Fruit fly (Drosophila melanogaster) whole organism, embryonic: Measurements from ENCODE around the gene Tcs6.

Source experiments
- Antp ChIP-seq: fragments of 200-800 bp; sonication (Bioruptor generic); optimal IDR thresholded peaks from 3 replicates; lab custom pipeline; 2016; ENCODE audit warnings: missing biosample characterization, missing genetic modification characterization
- Blimp-1 ChIP-seq: fragments of 200-800 bp; sonication (Bioruptor generic); optimal IDR thresholded peaks from 3 replicates; lab custom pipeline; 2018; ENCODE audit warnings: missing biosample characterization, missing genetic modification characterization, mild to moderate bottlenecking, moderate library complexity, missing genetic modification reagents
- C15 ChIP-seq: fragments of 200-800 bp; sonication (Bioruptor generic); IDR thresholded peaks from 3 replicates; pipeline ENCODE4 v1.3.6; 2022; ENCODE audit warnings: missing biosample characterization, missing genetic modification characterization
- CG1024 ChIP-seq: fragments of 200-800 bp; sonication (Bioruptor generic); IDR thresholded peaks from 2 replicates; pipeline ENCODE4 v1.3.6; 2022; ENCODE audit warnings: missing biosample characterization, missing genetic modification characterization
- CG12071 ChIP-seq: fragments of 200-800 bp; sonication (Bioruptor generic); optimal IDR thresholded peaks from 3 replicates; lab custom pipeline; 2018; ENCODE audit warnings: missing biosample characterization, mild to moderate bottlenecking, missing genetic modification characterization
- CG13123 ChIP-seq: fragments of 200-800 bp; sonication (Bioruptor generic); optimal IDR thresholded peaks from 2 replicates; lab custom pipeline; 2016; ENCODE audit warnings: missing biosample characterization, missing genetic modification characterization
- CG13424 ChIP-seq: fragments of 200-800 bp; sonication (Bioruptor generic); optimal IDR thresholded peaks from 2 replicates; lab custom pipeline; 2019; ENCODE audit warnings: missing biosample characterization, mild to moderate bottlenecking, missing genetic modification characterization, moderate library complexity
- CG14050 ChIP-seq: fragments of 200-800 bp; sonication (Bioruptor generic); IDR thresholded peaks from 3 replicates; pipeline ENCODE4 v1.3.6; 2022; ENCODE audit warnings: missing biosample characterization, missing genetic modification characterization
- CG15073 ChIP-seq: fragments of 200-800 bp; sonication (Bioruptor generic); optimal IDR thresholded peaks from 2 replicates; lab custom pipeline; 2016; ENCODE audit warnings: missing biosample characterization, missing genetic modification characterization
- CG15514 ChIP-seq: fragments of 200-800 bp; sonication (Bioruptor generic); optimal IDR thresholded peaks from 3 replicates; lab custom pipeline; 2017; ENCODE audit warnings: missing biosample characterization, missing genetic modification characterization, mild to moderate bottlenecking, moderate library complexity, missing genetic modification reagents
- CG1602 ChIP-seq: fragments of 200-800 bp; sonication (Bioruptor generic); optimal IDR thresholded peaks from 3 replicates; lab custom pipeline; 2016; ENCODE audit warnings: missing biosample characterization, missing genetic modification characterization
- CG16815 ChIP-seq: fragments of 200-800 bp; sonication (Bioruptor generic); optimal IDR thresholded peaks from 3 replicates; lab custom pipeline; 2017; ENCODE audit warnings: missing biosample characterization, mild to moderate bottlenecking, missing genetic modification characterization
- CG18619 ChIP-seq: fragments of 200-800 bp; sonication (Bioruptor generic); optimal IDR thresholded peaks from 3 replicates; lab custom pipeline; 2017; ENCODE audit warnings: missing biosample characterization, mild to moderate bottlenecking, missing genetic modification characterization
- CG31441 ChIP-seq: fragments of 200-800 bp; sonication (Bioruptor generic); IDR thresholded peaks from 2 replicates; pipeline ENCODE4 v1.3.6; 2022; ENCODE audit warnings: missing biosample characterization, missing genetic modification characterization
- CG34422 ChIP-seq: fragments of 200-800 bp; sonication (Bioruptor generic); IDR thresholded peaks from 3 replicates; pipeline ENCODE4 v1.3.6; 2022; ENCODE audit warnings: missing biosample characterization, missing genetic modification characterization
- CG3838 ChIP-seq: fragments of 200-800 bp; sonication (Bioruptor generic); optimal IDR thresholded peaks from 3 replicates; lab custom pipeline; 2016; ENCODE audit warnings: missing biosample characterization, missing genetic modification characterization
- CG4424 ChIP-seq: fragments of 200-800 bp; sonication (Bioruptor generic); optimal IDR thresholded peaks from 3 replicates; lab custom pipeline; 2016; ENCODE audit warnings: missing biosample characterization, missing genetic modification characterization
- CG4820 ChIP-seq: fragments of 200-800 bp; sonication (Bioruptor generic); optimal IDR thresholded peaks from 3 replicates; lab custom pipeline; 2016; ENCODE audit warnings: missing biosample characterization, missing genetic modification characterization
- CG6683 ChIP-seq: fragments of 200-800 bp; sonication (Bioruptor generic); optimal IDR thresholded peaks from 2 replicates; lab custom pipeline; 2017; ENCODE audit warnings: missing biosample characterization, mild to moderate bottlenecking, missing genetic modification characterization, missing genetic modification reagents
- CG9215 ChIP-seq: fragments of 200-800 bp; sonication (Bioruptor generic); IDR thresholded peaks from 2 replicates; pipeline ENCODE4 v1.3.6; 2022; ENCODE audit warnings: missing biosample characterization, missing genetic modification characterization
- Dref ChIP-seq: fragments of 200-800 bp; sonication (Bioruptor generic); IDR thresholded peaks from 2 replicates; pipeline ENCODE4 v1.3.6; 2022; ENCODE audit warnings: missing biosample characterization, missing genetic modification characterization
- HLH54F ChIP-seq: fragments of 200-800 bp; sonication (Bioruptor generic); optimal IDR thresholded peaks from 3 replicates; lab custom pipeline; 2016; ENCODE audit warnings: missing biosample characterization, missing genetic modification characterization
- Lhr ChIP-seq: fragments of 200-800 bp; sonication (Bioruptor generic); optimal IDR thresholded peaks from 3 replicates; lab custom pipeline; 2017; ENCODE audit warnings: mild to moderate bottlenecking, missing biosample characterization, missing genetic modification reagents, missing genetic modification characterization
- Lpt ChIP-seq: fragments of >200 bp; optimal IDR thresholded peaks from 2 replicates; lab custom pipeline; 2018; ENCODE audit warnings: missing biosample characterization, missing genetic modification characterization
- Max ChIP-seq: fragments of 200-800 bp; sonication (Bioruptor generic); optimal IDR thresholded peaks from 2 replicates; lab custom pipeline; 2016; ENCODE audit warnings: missing biosample characterization, mild to moderate bottlenecking, missing genetic modification characterization
- NFAT ChIP-seq: fragments of 200-800 bp; sonication (Bioruptor generic); IDR thresholded peaks from 2 replicates; pipeline ENCODE4 v1.3.6; 2022; ENCODE audit warnings: missing biosample characterization, missing genetic modification characterization
- NK7.1 ChIP-seq: fragments of 200-800 bp; sonication (Bioruptor generic); optimal IDR thresholded peaks from 3 replicates; lab custom pipeline; 2016; ENCODE audit warnings: missing biosample characterization, missing genetic modification characterization
- PHDP ChIP-seq: fragments of 200-800 bp; sonication (Bioruptor generic); optimal IDR thresholded peaks from 3 replicates; lab custom pipeline; 2018; ENCODE audit warnings: missing biosample characterization, mild to moderate bottlenecking, missing genetic modification characterization, moderate library complexity
- Pdp1 ChIP-seq, 2 experiments: fragments of 200-800 bp; sonication (Bioruptor generic); optimal IDR thresholded peaks; 3 replicates each; lab custom pipeline; 2016; ENCODE audit warnings: missing biosample characterization in 2 of 2, missing genetic modification characterization in 2 of 2, mild to moderate bottlenecking in 1 of 2, moderate library complexity in 1 of 2
- Rx ChIP-seq: fragments of 200-800 bp; sonication (Bioruptor generic); IDR thresholded peaks from 2 replicates; pipeline ENCODE4 v1.3.6; 2022; ENCODE audit warnings: missing biosample characterization, missing genetic modification characterization
- Sox100B ChIP-seq: fragments of 200-800 bp; sonication (Bioruptor generic); optimal IDR thresholded peaks from 3 replicates; lab custom pipeline; 2018; ENCODE audit warnings: missing biosample characterization, mild to moderate bottlenecking, missing genetic modification characterization
- Sox102F ChIP-seq: fragments of 200-800 bp; sonication (Bioruptor generic); optimal IDR thresholded peaks from 2 replicates; lab custom pipeline; 2018; ENCODE audit warnings: missing biosample characterization, mild to moderate bottlenecking, missing genetic modification characterization, moderate library complexity
- Usf ChIP-seq: fragments of 200-800 bp; sonication (Bioruptor generic); optimal IDR thresholded peaks from 2 replicates; lab custom pipeline; 2017; ENCODE audit warnings: missing genotype, missing biosample characterization, missing genetic modification characterization
- Vsx1 ChIP-seq: fragments of 200-800 bp; sonication (Bioruptor generic); optimal IDR thresholded peaks from 2 replicates; lab custom pipeline; 2017; ENCODE audit warnings: missing biosample characterization, mild to moderate bottlenecking, missing genetic modification characterization, missing genetic modification reagents
- cg ChIP-seq: fragments of 200-800 bp; sonication (Bioruptor generic); optimal IDR thresholded peaks from 3 replicates; lab custom pipeline; 2019; ENCODE audit warnings: missing biosample characterization, mild to moderate bottlenecking, missing genetic modification characterization, moderate library complexity
- cwo ChIP-seq: fragments of 200-800 bp; sonication (Bioruptor generic); optimal IDR thresholded peaks from 3 replicates; lab custom pipeline; 2017; ENCODE audit warnings: missing biosample characterization, missing genetic modification characterization, mild to moderate bottlenecking, moderate library complexity, missing genetic modification reagents
- da ChIP-seq: fragments of 200-800 bp; sonication (Bioruptor generic); optimal IDR thresholded peaks from 2 replicates; lab custom pipeline; 2016; ENCODE audit warnings: missing biosample characterization, missing genetic modification characterization
- dimm ChIP-seq: fragments of 200-800 bp; sonication (Bioruptor generic); IDR thresholded peaks from 2 replicates; pipeline ENCODE4 v1.3.6; 2022; ENCODE audit warnings: missing biosample characterization, missing genetic modification characterization
- dm ChIP-seq: fragments of 200-800 bp; sonication (Bioruptor generic); optimal IDR thresholded peaks from 3 replicates; lab custom pipeline; 2016; ENCODE audit warnings: missing biosample characterization, missing genetic modification characterization
- dysf ChIP-seq: fragments of 200-800 bp; sonication (Bioruptor generic); IDR thresholded peaks from 3 replicates; pipeline ENCODE4 v1.3.6; 2022; ENCODE audit warnings: missing biosample characterization, missing genetic modification characterization
- en ChIP-seq: fragments of 200-800 bp; sonication (Bioruptor generic); optimal IDR thresholded peaks from 2 replicates; lab custom pipeline; 2016; ENCODE audit warnings: missing biosample characterization, missing genetic modification characterization
- gce ChIP-seq: fragments of 200-800 bp; sonication (Bioruptor generic); IDR thresholded peaks from 3 replicates; pipeline ENCODE4 v1.3.6; 2022; ENCODE audit warnings: missing biosample characterization, missing genetic modification characterization
- hb ChIP-seq: fragments of 200-800 bp; sonication (Bioruptor generic); IDR thresholded peaks from 3 replicates; pipeline ENCODE4 v1.3.6; 2022; ENCODE audit warnings: missing biosample characterization, missing genetic modification characterization; ENCODE audit not compliant: partially characterized antibody
- lilli ChIP-seq: fragments of 200-800 bp; sonication (Bioruptor generic); optimal IDR thresholded peaks from 3 replicates; lab custom pipeline; 2016; ENCODE audit warnings: missing biosample characterization, missing genetic modification characterization
- mam ChIP-seq: fragments of 200-800 bp; sonication (Bioruptor generic); optimal IDR thresholded peaks from 3 replicates; lab custom pipeline; 2016; ENCODE audit warnings: missing biosample characterization, missing genetic modification characterization
- nmo ChIP-seq: fragments of 200-800 bp; sonication (Bioruptor generic); optimal IDR thresholded peaks from 2 replicates; lab custom pipeline; 2018; ENCODE audit warnings: missing biosample characterization, mild to moderate bottlenecking, missing genetic modification characterization, moderate library complexity
- psq ChIP-seq: fragments of 200-800 bp; sonication (Bioruptor generic); optimal IDR thresholded peaks from 2 replicates; lab custom pipeline; 2017; ENCODE audit warnings: missing biosample characterization, missing genetic modification characterization
- repo ChIP-seq: fragments of 200-800 bp; sonication (Bioruptor generic); optimal IDR thresholded peaks from 2 replicates; lab custom pipeline; 2016; ENCODE audit warnings: missing biosample characterization, missing genetic modification characterization
- ro ChIP-seq: fragments of 200-800 bp; sonication (Bioruptor generic); IDR thresholded peaks from 2 replicates; pipeline ENCODE4 v1.3.6; 2022; ENCODE audit warnings: missing biosample characterization, missing genetic modification characterization
- tin ChIP-seq: fragments of 200-800 bp; sonication (Bioruptor generic); optimal IDR thresholded peaks from 3 replicates; lab custom pipeline; 2016; ENCODE audit warnings: missing biosample characterization, missing genetic modification characterization
- wor ChIP-seq: fragments of 200-800 bp; sonication (Bioruptor generic); IDR thresholded peaks from 2 replicates; pipeline ENCODE4 v1.3.6; 2022; ENCODE audit warnings: missing biosample characterization, missing genetic modification characterization
- zfh2 ChIP-seq: fragments of 200-800 bp; sonication (Bioruptor generic); optimal IDR thresholded peaks from 2 replicates; lab custom pipeline; 2016; ENCODE audit warnings: missing biosample characterization, missing genetic modification characterization

Tcs6 gene

dm6 chr3R:26072477-26072876, 14.5 kb upstream of the Tcs6 start (continued):
- TF ChIP-seq CG1602 = peak; percentile 15
- TF ChIP-seq CG12071 (GFP tag; lab: Kevin White, UChicago) = no peak
- TF ChIP-seq CG18619 = no peak
- no peak for TF ChIP-seq Usf (GFP tag; lab: Kevin White, UChicago)
- TF ChIP-seq Sox100B = no peak
- no peak for TF ChIP-seq gce (GFP tag; lab: Robert Waterston, UW)
- TF ChIP-seq Vsx1 = no peak
- TF ChIP-seq CG1024 (GFP tag; lab: Robert Waterston, UW) = no peak
- TF ChIP-seq NK7.1 (GFP tag; lab: Kevin White, UChicago) = no peak
- no peak for TF ChIP-seq PHDP (tag; lab: Kevin White, UChicago)
- TF ChIP-seq Max = no peak
- no peak for TF ChIP-seq CG15073 (GFP tag; lab: Kevin White, UChicago)
- no peak for TF ChIP-seq NFAT (GFP tag; lab: Robert Waterston, UW)
- TF ChIP-seq HLH54F (GFP tag; lab: Kevin White, UChicago) = no peak
- no peak for TF ChIP-seq Dref (GFP tag; lab: Robert Waterston, UW)
- TF ChIP-seq CG13424 (tag; lab: Kevin White, UChicago) = peak; percentile 1
- TF ChIP-seq wor (GFP tag; lab: Robert Waterston, UW) = no peak
- no peak for TF ChIP-seq tin
- no peak for TF ChIP-seq CG6683 (GFP tag; lab: Kevin White, UChicago)
- TF ChIP-seq ro = no peak
- peak; percentile 55 for TF ChIP-seq Sox102F (GFP tag; lab: Kevin White, UChicago)
- TF ChIP-seq zfh2 (GFP tag; lab: Kevin White, UChicago) = no peak
- no peak for TF ChIP-seq lilli (GFP tag; lab: Kevin White, UChicago)
- TF ChIP-seq Blimp-1 (GFP tag; lab: Kevin White, UChicago) = peak; percentile 41
- no peak for TF ChIP-seq hb (GFP tag; lab: Robert Waterston, UW)
- no peak for TF ChIP-seq cg (GFP tag; lab: Kevin White, UChicago)
- TF ChIP-seq Rx = peak; percentile 37; the same call in 1 of the 2 replicates
- TF ChIP-seq dimm (GFP tag; lab: Robert Waterston, UW) = no peak
- TF ChIP-seq CG16815 = no peak
- TF ChIP-seq C15 (GFP tag; lab: Robert Waterston, UW) = no peak
- TF ChIP-seq cwo (GFP tag; lab: Kevin White, UChicago) = no peak
- TF ChIP-seq CG15514 (GFP tag; lab: Kevin White, UChicago) = no peak
- no peak for TF ChIP-seq psq (GFP tag; lab: Kevin White, UChicago)
- TF ChIP-seq CG9215 (GFP tag; lab: Robert Waterston, UW) = no peak
- TF ChIP-seq mam (GFP tag; lab: Kevin White, UChicago) = no peak
- TF ChIP-seq CG13123 (GFP tag; lab: Kevin White, UChicago) = no peak
- TF ChIP-seq CG3838 (GFP tag; lab: Kevin White, UChicago) = no peak
- TF ChIP-seq Pdp1 (GFP tag; optimal IDR thresholded peaks at IDR 0.05; lab: Kevin White, UChicago) = no peak
- no peak for TF ChIP-seq en (GFP tag; lab: Kevin White, UChicago)
- TF ChIP-seq CG4820 (GFP tag; lab: Kevin White, UChicago) = no peak
- peak; percentile 24; the same call in 1 of the 2 replicates for TF ChIP-seq CG31441 (GFP tag; lab: Robert Waterston, UW)
- 0 out of 3 replicates have a peak, but pooled peaks have one; percentile 15 for TF ChIP-seq CG14050 (GFP tag; lab: Robert Waterston, UW)
- TF ChIP-seq dysf = peak; percentile 42; the same call in 1 of the 3 replicates
- no peak for TF ChIP-seq Lpt (GFP tag; lab: Kevin White, UChicago)
- 0 out of 3 replicates have a peak, but pooled peaks have one; percentile 47 for TF ChIP-seq CG34422 (GFP tag; lab: Robert Waterston, UW)
- peak; percentile 32 for TF ChIP-seq nmo
- TF ChIP-seq da = no peak
- TF ChIP-seq repo (GFP tag; lab: Kevin White, UChicago) = no peak
- no peak for TF ChIP-seq Antp (GFP tag; lab: Kevin White, UChicago)
- no peak for TF ChIP-seq dm (GFP tag; lab: Kevin White, UChicago)
- no peak for TF ChIP-seq Lhr
- peak; percentile 29 for TF ChIP-seq CG4424 (GFP tag; lab: Kevin White, UChicago)
